Fruit fly (Drosophila melanogaster): Measurements from ENCODE around the gene CG10413.

- TF ChIP-seq tj (GFP tag; optimal IDR thresholded peaks at IDR 0.05) = no peak
- TF ChIP-seq CG14711 (tag; optimal IDR thresholded peaks at IDR 0.05) = no peak
- no peak for TF ChIP-seq bab1 (GFP tag; optimal IDR thresholded peaks at IDR 0.05)
- no peak for TF ChIP-seq CG7045 (GFP tag; optimal IDR thresholded peaks at IDR 0.05)
Measured at dm6 chr2L:18556384-18556783, 48.7 kb downstream of the CG10413 start.

Data from whole organism, adult.